Fruit fly (Drosophila melanogaster) S2 (cell line): ENCODE results near the gene CSN1b.

Experiments
- CG8478 ChIP-seq: fragments of >200 bp; optimal IDR thresholded peaks from 2 replicates; lab custom pipeline; 2018
- CTCF ChIP-seq, 2 experiments: fragments of >200 bp; optimal IDR thresholded peaks; 2 replicates each; lab custom pipeline; 2018

DNA sequence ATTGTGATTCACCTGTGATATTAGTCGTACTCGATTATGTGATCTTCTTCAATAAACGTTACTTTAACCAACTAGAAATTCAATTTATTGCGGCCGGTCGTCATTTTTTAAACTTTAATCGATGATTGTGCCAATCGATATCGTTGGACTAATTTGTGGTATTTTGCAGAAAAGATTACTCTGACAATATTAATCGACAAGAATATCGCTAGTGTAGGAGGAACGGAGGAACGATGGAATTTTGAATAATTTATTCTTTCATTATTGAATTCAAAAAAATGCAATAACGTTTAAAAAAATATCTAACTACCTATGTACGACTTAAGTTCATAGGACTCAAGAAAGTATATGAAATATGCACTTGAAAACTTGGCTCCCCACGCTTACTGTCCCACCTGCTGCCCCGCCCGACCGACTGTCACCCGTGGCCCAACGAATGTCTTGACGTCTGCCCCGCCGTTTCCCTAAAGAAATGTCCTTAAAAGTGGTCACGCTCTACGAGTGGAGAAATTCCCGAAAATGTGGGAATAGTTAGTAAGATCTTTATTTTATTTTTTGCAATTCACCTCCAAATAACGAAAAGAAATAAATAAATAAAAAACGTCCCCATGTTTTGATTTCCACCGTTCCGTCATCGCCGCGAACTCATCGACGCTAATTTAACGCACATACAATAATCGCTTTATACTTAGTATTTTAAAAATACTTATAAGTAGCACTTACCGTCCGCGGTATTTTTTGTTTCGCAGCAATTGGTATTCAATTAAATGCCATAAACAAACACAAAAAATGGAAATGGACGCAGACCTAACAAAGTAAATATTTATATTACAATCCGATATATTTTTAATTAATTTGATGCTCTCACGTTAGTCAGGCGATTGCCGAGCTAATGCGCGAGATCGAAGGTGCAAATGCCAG lies 39.0 kb downstream of the CSN1b start, which contains the start of gene CG14074:
- TF ChIP-seq CTCF (optimal IDR thresholded peaks at IDR 0.05; lab: Kevin White, UChicago), result no peak
- no peak for TF ChIP-seq CG8478 (lab: Kevin White, UChicago)
